ENCODE assay signal across 1 fruit fly cellular context in the genomic region with DNA sequence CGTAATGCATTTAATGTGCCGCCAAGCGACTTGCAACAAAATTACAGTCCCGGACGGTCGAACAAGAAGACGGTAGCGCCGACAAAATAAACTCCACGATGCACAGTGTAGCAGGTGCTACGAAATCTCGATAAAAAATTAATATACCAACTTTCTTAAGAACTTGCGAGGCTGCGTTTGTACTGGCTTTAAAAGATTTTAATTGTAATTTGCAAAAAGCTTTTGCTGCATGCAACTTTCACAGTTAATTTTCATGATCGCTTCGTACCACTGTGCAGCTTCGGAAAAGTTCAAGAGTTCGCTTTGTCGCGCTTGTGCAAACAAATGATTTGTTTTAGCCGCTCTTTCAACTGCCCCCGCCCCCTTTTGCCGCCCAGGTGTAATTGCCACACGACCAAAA.
TF ChIP-seq lines count a peak whose summit lies in the region.

No protein-coding gene starts in this region.

TF ChIP-seq in whole organism, embryonic, 481 proteins besides CTCF, POLR2A, EP300 and RAD21 (continued from another document and continues in another):
- TF ChIP-seq Gug (GFP tag; IDR thresholded peaks at IDR 0.05; lab: Robert Waterston, UW) = peak; percentile 71; the same call in 3 of the 4 replicates
- TF ChIP-seq ems (GFP tag; optimal IDR thresholded peaks at IDR 0.05; lab: Kevin White, UChicago) = peak; percentile 71
- peak; percentile 58 for TF ChIP-seq CG13624 (GFP tag; optimal IDR thresholded peaks at IDR 0.05; lab: Kevin White, UChicago)
- TF ChIP-seq sisA (GFP tag; IDR thresholded peaks at IDR 0.05; lab: Robert Waterston, UW) = peak; percentile 84
- no peak for TF ChIP-seq CG12744 (GFP tag; optimal IDR thresholded peaks at IDR 0.05; lab: Kevin White, UChicago)
- peak; percentile 57 for TF ChIP-seq seq (GFP tag; IDR thresholded peaks at IDR 0.05; lab: Robert Waterston, UW)
- peak in 1 of 2 experiments; percentile 78 for TF ChIP-seq Hr51 (GFP tag; optimal IDR thresholded peaks at IDR 0.05; lab: Kevin White, UChicago)
- no peak for TF ChIP-seq disco-r (GFP tag; optimal IDR thresholded peaks at IDR 0.05; lab: Kevin White, UChicago)
- no peak for TF ChIP-seq sqz (GFP tag; optimal IDR thresholded peaks at IDR 0.05; lab: Kevin White, UChicago)
- no peak for TF ChIP-seq CG12299 (tag; optimal IDR thresholded peaks at IDR 0.05; lab: Kevin White, UChicago)
- peak; percentile 96 for TF ChIP-seq Med (GFP tag; lab: Kevin White, UChicago)
- TF ChIP-seq NC2α (GFP tag; optimal IDR thresholded peaks at IDR 0.05; lab: Kevin White, UChicago) = peak; percentile 34
- TF ChIP-seq cas (GFP tag; IDR thresholded peaks at IDR 0.05; lab: Robert Waterston, UW) = peak; percentile 65
- TF ChIP-seq zen2 (GFP tag; IDR thresholded peaks at IDR 0.05; lab: Robert Waterston, UW; ENCODE audit: partially characterized antibody) = no peak
- no peak for TF ChIP-seq pros (GFP tag; optimal IDR thresholded peaks at IDR 0.05; lab: Kevin White, UChicago)
- peak; percentile 70 for TF ChIP-seq Sox100B (GFP tag; optimal IDR thresholded peaks at IDR 0.05; lab: Kevin White, UChicago)
- TF ChIP-seq CG3838 (GFP tag; optimal IDR thresholded peaks at IDR 0.05; lab: Kevin White, UChicago) = no peak
- TF ChIP-seq Awh (GFP tag; IDR thresholded peaks at IDR 0.05; lab: Robert Waterston, UW) = peak; percentile 76
- TF ChIP-seq CrebB (tag; optimal IDR thresholded peaks at IDR 0.05; lab: Kevin White, UChicago) = peak; percentile 30
- TF ChIP-seq H15 (GFP tag; IDR thresholded peaks at IDR 0.05; lab: Robert Waterston, UW) = peak; percentile 83
- TF ChIP-seq hb (GFP tag; IDR thresholded peaks at IDR 0.05; lab: Robert Waterston, UW; ENCODE audit: partially characterized antibody) = no peak
- peak; percentile 65 to 72 for TF ChIP-seq Pdp1 (GFP tag; optimal IDR thresholded peaks at IDR 0.05; lab: Kevin White, UChicago)
- peak; percentile 40 for TF ChIP-seq Vsx1 (GFP tag; optimal IDR thresholded peaks at IDR 0.05; lab: Kevin White, UChicago)
- TF ChIP-seq CG2889 (GFP tag; IDR thresholded peaks at IDR 0.05; lab: Robert Waterston, UW) = 0 out of 3 replicates have a peak, but pooled peaks have one; percentile 43
- peak; percentile 70; the same call in 2 of the 3 replicates for TF ChIP-seq CG7357 (GFP tag; IDR thresholded peaks at IDR 0.05; lab: Robert Waterston, UW)
- TF ChIP-seq CG7372 (GFP tag; IDR thresholded peaks at IDR 0.05; lab: Robert Waterston, UW) = peak; percentile 50; the same call in 1 of the 2 replicates
- peak; percentile 83 for TF ChIP-seq dysf (GFP tag; IDR thresholded peaks at IDR 0.05; lab: Robert Waterston, UW)
- TF ChIP-seq Nf-YB (GFP tag; optimal IDR thresholded peaks at IDR 0.05; lab: Kevin White, UChicago) = no peak
- peak; percentile 73 for TF ChIP-seq nmo (GFP tag; optimal IDR thresholded peaks at IDR 0.05; lab: Kevin White, UChicago)
- peak; percentile 67 for TF ChIP-seq CG12219 (GFP tag; optimal IDR thresholded peaks at IDR 0.05; lab: Kevin White, UChicago)
- no peak for TF ChIP-seq ash1 (GFP tag; optimal IDR thresholded peaks at IDR 0.05; lab: Kevin White, UChicago)
- peak; percentile 69 to 77 for TF ChIP-seq chif (GFP tag; optimal IDR thresholded peaks at IDR 0.05; lab: Kevin White, UChicago)
- TF ChIP-seq unpg (GFP tag; optimal IDR thresholded peaks at IDR 0.05; lab: Kevin White, UChicago) = peak; percentile 78
- TF ChIP-seq eve (GFP tag; optimal IDR thresholded peaks at IDR 0.05; lab: Kevin White, UChicago) = peak in 1 of 2 experiments; percentile 85
- TF ChIP-seq CG7928 (GFP tag; optimal IDR thresholded peaks at IDR 0.05; lab: Kevin White, UChicago) = peak; percentile 31
- peak; percentile 75 for TF ChIP-seq CG15269 (tag; optimal IDR thresholded peaks at IDR 0.05; lab: Kevin White, UChicago)
- peak; percentile 81 for TF ChIP-seq Oli (tag; optimal IDR thresholded peaks at IDR 0.05; lab: Kevin White, UChicago)
- no peak for TF ChIP-seq D (optimal IDR thresholded peaks at IDR 0.05; lab: Kevin White, UChicago)
- peak; percentile 65 for TF ChIP-seq D (GFP tag; optimal IDR thresholded peaks at IDR 0.05; lab: Kevin White, UChicago)
- TF ChIP-seq Dll (GFP tag; IDR thresholded peaks at IDR 0.05; lab: Robert Waterston, UW; ENCODE audit: partially characterized antibody) = no peak
- TF ChIP-seq slou (GFP tag; optimal IDR thresholded peaks at IDR 0.05; lab: Kevin White, UChicago) = no peak
- no peak for TF ChIP-seq CG7745 (tag; optimal IDR thresholded peaks at IDR 0.05; lab: Kevin White, UChicago)
- no peak for TF ChIP-seq Lpt (GFP tag; optimal IDR thresholded peaks at IDR 0.05; lab: Kevin White, UChicago)
- peak; percentile 63 for TF ChIP-seq bcd (GFP tag; optimal IDR thresholded peaks at IDR 0.05; lab: Kevin White, UChicago)
- TF ChIP-seq CG33557 (GFP tag; optimal IDR thresholded peaks at IDR 0.05; lab: Kevin White, UChicago) = no peak
- no peak for TF ChIP-seq CG13123 (GFP tag; optimal IDR thresholded peaks at IDR 0.05; lab: Kevin White, UChicago)
- no peak for TF ChIP-seq Usf (GFP tag; optimal IDR thresholded peaks at IDR 0.05; lab: Kevin White, UChicago)
- peak; percentile 52 for TF ChIP-seq CG9215 (GFP tag; IDR thresholded peaks at IDR 0.05; lab: Robert Waterston, UW)
- TF ChIP-seq B-H2 (GFP tag; optimal IDR thresholded peaks at IDR 0.05; lab: Kevin White, UChicago) = no peak
- TF ChIP-seq trem (tag; optimal IDR thresholded peaks at IDR 0.05; lab: Kevin White, UChicago) = peak; percentile 33
- TF ChIP-seq CG8944 (GFP tag; optimal IDR thresholded peaks at IDR 0.05; lab: Kevin White, UChicago) = peak; percentile 51
- TF ChIP-seq ind (GFP tag; optimal IDR thresholded peaks at IDR 0.05; lab: Kevin White, UChicago) = peak; percentile 76
- peak; percentile 65 for TF ChIP-seq CG14014 (GFP tag; IDR thresholded peaks at IDR 0.05; lab: Robert Waterston, UW)
- no peak for TF ChIP-seq rib (GFP tag; IDR thresholded peaks at IDR 0.05; lab: Robert Waterston, UW)
- no peak for TF ChIP-seq Dref (GFP tag; IDR thresholded peaks at IDR 0.05; lab: Robert Waterston, UW)
- TF ChIP-seq pum (GFP tag; optimal IDR thresholded peaks at IDR 0.05; lab: Kevin White, UChicago) = peak; percentile 63
- peak; percentile 48 for TF ChIP-seq CG11723 (GFP tag; optimal IDR thresholded peaks at IDR 0.05; lab: Kevin White, UChicago)
- peak; percentile 83 for TF ChIP-seq CG11504 (tag; optimal IDR thresholded peaks at IDR 0.05; lab: Kevin White, UChicago)
- TF ChIP-seq Spps (tag; optimal IDR thresholded peaks at IDR 0.05; lab: Kevin White, UChicago) = peak; percentile 48
- peak; percentile 45 for TF ChIP-seq CG17829 (tag; optimal IDR thresholded peaks at IDR 0.05; lab: Kevin White, UChicago)
- TF ChIP-seq CG2712 (tag; optimal IDR thresholded peaks at IDR 0.05; lab: Kevin White, UChicago) = peak; percentile 73
- peak; percentile 78 for TF ChIP-seq gem (tag; optimal IDR thresholded peaks at IDR 0.05; lab: Kevin White, UChicago)
- TF ChIP-seq gcm2 (GFP tag; optimal IDR thresholded peaks at IDR 0.05; lab: Kevin White, UChicago) = peak; percentile 49
- peak; percentile 22 for TF ChIP-seq en (GFP tag; optimal IDR thresholded peaks at IDR 0.05; lab: Kevin White, UChicago)
- TF ChIP-seq klu (GFP tag; IDR thresholded peaks at IDR 0.05; lab: Robert Waterston, UW) = 0 out of 2 replicates have a peak, but pooled peaks have one; percentile 36
- peak; percentile 68 for TF ChIP-seq CG10979 (tag; optimal IDR thresholded peaks at IDR 0.05; lab: Kevin White, UChicago)
- TF ChIP-seq CkIIα-i1 (GFP tag; IDR thresholded peaks at IDR 0.05; lab: Robert Waterston, UW) = no peak
- no peak for TF ChIP-seq TFAM (GFP tag; optimal IDR thresholded peaks at IDR 0.05; lab: Kevin White, UChicago)
- TF ChIP-seq pfk (GFP tag; optimal IDR thresholded peaks at IDR 0.05; lab: Kevin White, UChicago) = no peak
- peak; percentile 55 for TF ChIP-seq CG8924 (tag; optimal IDR thresholded peaks at IDR 0.05; lab: Kevin White, UChicago)
- TF ChIP-seq B-H1 (GFP tag; IDR thresholded peaks at IDR 0.05; lab: Robert Waterston, UW) = peak; percentile 73
- peak; percentile 49 for TF ChIP-seq CG4854 (GFP tag; optimal IDR thresholded peaks at IDR 0.05; lab: Kevin White, UChicago)
- no peak for TF ChIP-seq Nf-YC (tag; optimal IDR thresholded peaks at IDR 0.05; lab: Kevin White, UChicago)
- peak; percentile 50 for TF ChIP-seq Atf-2 (GFP tag; optimal IDR thresholded peaks at IDR 0.05; lab: Kevin White, UChicago)
- peak; percentile 56 for TF ChIP-seq Abd-B (GFP tag; optimal IDR thresholded peaks at IDR 0.05; lab: Kevin White, UChicago)
- peak; percentile 17 for TF ChIP-seq fd3F (GFP tag; optimal IDR thresholded peaks at IDR 0.05; lab: Kevin White, UChicago)
- TF ChIP-seq NFAT (GFP tag; IDR thresholded peaks at IDR 0.05; lab: Robert Waterston, UW) = peak; percentile 65
- peak; percentile 89 for TF ChIP-seq vvl (GFP tag; IDR thresholded peaks at IDR 0.05; lab: Robert Waterston, UW)
- no peak for TF ChIP-seq luna (GFP tag; optimal IDR thresholded peaks at IDR 0.05; lab: Kevin White, UChicago)
- no peak for TF ChIP-seq Dp (GFP tag; optimal IDR thresholded peaks at IDR 0.05; lab: Kevin White, UChicago)
- TF ChIP-seq her (GFP tag; optimal IDR thresholded peaks at IDR 0.05; lab: Kevin White, UChicago) = peak; percentile 42
- TF ChIP-seq CG11085 (GFP tag; IDR thresholded peaks at IDR 0.05; lab: Robert Waterston, UW) = 0 out of 2 replicates have a peak, but pooled peaks have one; percentile 37
- no peak for TF ChIP-seq lov (optimal IDR thresholded peaks at IDR 0.05; lab: Kevin White, UChicago)
- peak; percentile 86 for TF ChIP-seq lov (GFP tag; IDR thresholded peaks at IDR 0.05; lab: Robert Waterston, UW)
- no peak for TF ChIP-seq Hey (tag; optimal IDR thresholded peaks at IDR 0.05; lab: Kevin White, UChicago)
- peak; percentile 62 for TF ChIP-seq CG17802 (tag; optimal IDR thresholded peaks at IDR 0.05; lab: Kevin White, UChicago)
- peak; percentile 42 for TF ChIP-seq Bteb2 (GFP tag; optimal IDR thresholded peaks at IDR 0.05; lab: Kevin White, UChicago)
- peak; percentile 67 for TF ChIP-seq CG14667 (GFP tag; IDR thresholded peaks at IDR 0.05; lab: Robert Waterston, UW)
- no peak for TF ChIP-seq CG10565 (GFP tag; optimal IDR thresholded peaks at IDR 0.05; lab: Kevin White, UChicago)
- no peak for TF ChIP-seq CG15479 (GFP tag; optimal IDR thresholded peaks at IDR 0.05; lab: Kevin White, UChicago)
- TF ChIP-seq CG4424 (GFP tag; optimal IDR thresholded peaks at IDR 0.05; lab: Kevin White, UChicago) = peak; percentile 80
- TF ChIP-seq E2f2 (GFP tag; IDR thresholded peaks at IDR 0.05; lab: Robert Waterston, UW) = peak; percentile 57
- peak; percentile 44 for TF ChIP-seq CG13775 (GFP tag; optimal IDR thresholded peaks at IDR 0.05; lab: Kevin White, UChicago)
- no peak for TF ChIP-seq CG11560 (tag; IDR thresholded peaks at IDR 0.05; lab: Robert Waterston, UW)
- TF ChIP-seq insv (GFP tag; optimal IDR thresholded peaks at IDR 0.05; lab: Kevin White, UChicago) = no peak
- TF ChIP-seq tap (tag; optimal IDR thresholded peaks at IDR 0.05; lab: Kevin White, UChicago) = peak; percentile 73
- no peak for TF ChIP-seq lbe (GFP tag; optimal IDR thresholded peaks at IDR 0.05; lab: Kevin White, UChicago)
- TF ChIP-seq CG4328 (GFP tag; optimal IDR thresholded peaks at IDR 0.05; lab: Kevin White, UChicago) = no peak
- no peak for TF ChIP-seq cg (GFP tag; optimal IDR thresholded peaks at IDR 0.05; lab: Kevin White, UChicago)
- TF ChIP-seq CG13894 (tag; optimal IDR thresholded peaks at IDR 0.05; lab: Kevin White, UChicago) = no peak
- peak; percentile 84; the same call in 2 of the 3 replicates for TF ChIP-seq zfh1 (GFP tag; IDR thresholded peaks at IDR 0.05; lab: Robert Waterston, UW)
- peak; percentile 67 for TF ChIP-seq sob (GFP tag; IDR thresholded peaks at IDR 0.05; lab: Robert Waterston, UW)
- TF ChIP-seq hbn (GFP tag; IDR thresholded peaks at IDR 0.05; lab: Robert Waterston, UW; ENCODE audit: partially characterized antibody) = no peak
- no peak for TF ChIP-seq CG11696 (GFP tag; IDR thresholded peaks at IDR 0.05; lab: Robert Waterston, UW)
- TF ChIP-seq jumu (GFP tag; optimal IDR thresholded peaks at IDR 0.05; lab: Kevin White, UChicago) = peak; percentile 51
- peak; percentile 44; the same call in 1 of the 2 replicates for TF ChIP-seq bowl (GFP tag; IDR thresholded peaks at IDR 0.05; lab: Robert Waterston, UW)
- no peak for TF ChIP-seq stwl (tag; optimal IDR thresholded peaks at IDR 0.05; lab: Kevin White, UChicago)
- peak; percentile 50 for TF ChIP-seq CG17568 (GFP tag; optimal IDR thresholded peaks at IDR 0.05; lab: Kevin White, UChicago)
- peak; percentile 73 for TF ChIP-seq HHEX (GFP tag; optimal IDR thresholded peaks at IDR 0.05; lab: Kevin White, UChicago)
- no peak for TF ChIP-seq pita (GFP tag; optimal IDR thresholded peaks at IDR 0.05; lab: Kevin White, UChicago)
- peak; percentile 49 for TF ChIP-seq CG9932 (GFP tag; IDR thresholded peaks at IDR 0.05; lab: Robert Waterston, UW)
- peak; percentile 86 for TF ChIP-seq CG10366 (GFP tag; IDR thresholded peaks at IDR 0.05; lab: Robert Waterston, UW)
- no peak for TF ChIP-seq YL-1 (GFP tag; optimal IDR thresholded peaks at IDR 0.05; lab: Kevin White, UChicago)
- TF ChIP-seq corto (GFP tag; optimal IDR thresholded peaks at IDR 0.05; lab: Kevin White, UChicago) = no peak
- TF ChIP-seq CG2678 (tag; optimal IDR thresholded peaks at IDR 0.05; lab: Kevin White, UChicago) = peak; percentile 75
- no peak for TF ChIP-seq Dek (tag; optimal IDR thresholded peaks at IDR 0.05; lab: Kevin White, UChicago)
- no peak for TF ChIP-seq CG10543 (GFP tag; optimal IDR thresholded peaks at IDR 0.05; lab: Kevin White, UChicago)
- peak; percentile 77 for TF ChIP-seq row (GFP tag; IDR thresholded peaks at IDR 0.05; lab: Robert Waterston, UW)
- no peak for TF ChIP-seq Neu2 (GFP tag; optimal IDR thresholded peaks at IDR 0.05; lab: Kevin White, UChicago; ENCODE audit: borderline replicate concordance)
- peak; percentile 80 for TF ChIP-seq az2 (GFP tag; optimal IDR thresholded peaks at IDR 0.05; lab: Kevin White, UChicago)
- 0 out of 2 replicates have a peak, but pooled peaks have one; percentile 20 for TF ChIP-seq MBD-R2 (GFP tag; IDR thresholded peaks at IDR 0.05; lab: Robert Waterston, UW)
- no peak for TF ChIP-seq grn (GFP tag; optimal IDR thresholded peaks at IDR 0.05; lab: Kevin White, UChicago)
- TF ChIP-seq CG12155 (GFP tag; optimal IDR thresholded peaks at IDR 0.05; lab: Kevin White, UChicago) = peak; percentile 32
- TF ChIP-seq pan (optimal IDR thresholded peaks at IDR 0.05; lab: Kevin White, UChicago) = no peak
- TF ChIP-seq pan (GFP tag; optimal IDR thresholded peaks at IDR 0.05 in 1 of 2, IDR thresholded peaks at IDR 0.05 in 1 of 2) = peak in 1 of 2 experiments; percentile 87
- peak; percentile 67; the same call in 2 of the 3 replicates for TF ChIP-seq CG17361 (GFP tag; IDR thresholded peaks at IDR 0.05; lab: Robert Waterston, UW)
- no peak for TF ChIP-seq Hmx (GFP tag; optimal IDR thresholded peaks at IDR 0.05; lab: Kevin White, UChicago)
- peak; percentile 25 to 84 for TF ChIP-seq bsh (GFP tag; optimal IDR thresholded peaks at IDR 0.05; lab: Kevin White, UChicago)
